ENCODE assay signal across 2 fruit fly cellular contexts in the genomic region with DNA sequence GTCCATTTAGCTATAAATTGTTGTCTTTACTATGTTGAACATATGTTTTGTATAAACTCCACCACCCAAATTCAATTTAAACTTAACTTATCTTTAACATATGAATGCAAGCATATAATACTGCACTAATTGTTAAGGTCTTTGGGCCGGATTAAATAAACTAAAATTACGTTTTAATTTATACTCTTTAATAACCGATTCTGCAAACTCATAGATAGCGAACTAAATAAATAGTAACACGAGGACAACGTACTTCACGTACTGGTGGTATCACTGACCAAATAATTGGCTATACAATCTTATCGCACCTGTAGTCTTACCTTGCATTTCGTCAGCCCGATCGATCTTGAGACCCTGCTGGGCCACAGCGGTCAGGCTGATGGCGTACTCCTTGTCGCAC.
A peak's percentile ranks its signal among the peaks of the same experiment; 100 is the strongest.
TF ChIP-seq lines count a peak whose summit lies in the region.

No protein-coding gene starts in this region.

- TF ChIP-seq CTCF in whole organism, embryonic (GFP tag; optimal IDR thresholded peaks at IDR 0.05; lab: Kevin White, UChicago) = no peak

TF ChIP-seq in whole organism, embryonic, 481 proteins besides CTCF, POLR2A, EP300 and RAD21:
- peak; percentile 53 for TF ChIP-seq sens (GFP tag; lab: Kevin White, UChicago)
- TF ChIP-seq bigmax (GFP tag; optimal IDR thresholded peaks at IDR 0.05; lab: Kevin White, UChicago) = no peak
- no peak for TF ChIP-seq CG11695 (GFP tag; IDR thresholded peaks at IDR 0.05; lab: Robert Waterston, UW)
- TF ChIP-seq grn (GFP tag; optimal IDR thresholded peaks at IDR 0.05; lab: Kevin White, UChicago) = peak; percentile 20
- no peak for TF ChIP-seq CG3163 (GFP tag; optimal IDR thresholded peaks at IDR 0.05; lab: Kevin White, UChicago)
- peak; percentile 53 for TF ChIP-seq exex (tag; optimal IDR thresholded peaks at IDR 0.05; lab: Kevin White, UChicago)
- no peak for TF ChIP-seq dmrt99B (tag; optimal IDR thresholded peaks at IDR 0.05; lab: Kevin White, UChicago)
- no peak for TF ChIP-seq zfh1 (GFP tag; IDR thresholded peaks at IDR 0.05; lab: Robert Waterston, UW)
- TF ChIP-seq Vsx1 (GFP tag; optimal IDR thresholded peaks at IDR 0.05; lab: Kevin White, UChicago) = peak; percentile 3
- no peak for TF ChIP-seq CG10565 (GFP tag; optimal IDR thresholded peaks at IDR 0.05; lab: Kevin White, UChicago)
- TF ChIP-seq gce (GFP tag; IDR thresholded peaks at IDR 0.05; lab: Robert Waterston, UW) = no peak
- TF ChIP-seq CG2712 (tag; optimal IDR thresholded peaks at IDR 0.05; lab: Kevin White, UChicago) = no peak
- no peak for TF ChIP-seq chm (GFP tag; IDR thresholded peaks at IDR 0.05; lab: Robert Waterston, UW)
- TF ChIP-seq onecut (GFP tag; IDR thresholded peaks at IDR 0.05; lab: Robert Waterston, UW) = no peak

TF ChIP-seq in whole organism, pupa, 21 proteins besides CTCF, POLR2A, EP300 and RAD21:
- TF ChIP-seq EcR (GFP tag; optimal IDR thresholded peaks at IDR 0.05; lab: Kevin White, UChicago) (peak; percentile 23), Ets98B (GFP tag; IDR thresholded peaks at IDR 0.05; lab: Robert Waterston, UW) (no peak), rn (GFP tag; IDR thresholded peaks at IDR 0.05; lab: Robert Waterston, UW) (no peak)
